Fruit fly (Drosophila melanogaster) whole organism, prepupa: Measurements from ENCODE around the gene Bka.

Experiments
- CG10669 ChIP-seq: fragments of 200-800 bp; sonication (Bioruptor generic); optimal IDR thresholded peaks from 3 replicates; lab custom pipeline; 2018; ENCODE audit warnings: missing biosample characterization, mild to moderate bottlenecking, missing genetic modification characterization, moderate library complexity
- CG11902 ChIP-seq: fragments of 200-800 bp; sonication (Bioruptor generic); optimal IDR thresholded peaks from 3 replicates; lab custom pipeline; 2016; ENCODE audit warnings: missing biosample characterization, missing genetic modification characterization
- CG1621 ChIP-seq: fragments of 200-800 bp; sonication (Bioruptor generic); optimal IDR thresholded peaks from 3 replicates; lab custom pipeline; 2018; ENCODE audit warnings: missing biosample characterization, mild to moderate bottlenecking, missing genetic modification characterization
- CG3032 ChIP-seq: fragments of 200-800 bp; optimal IDR thresholded peaks from 2 replicates; lab custom pipeline; 2019; ENCODE audit warnings: missing biosample characterization, mild to moderate bottlenecking, missing genetic modification characterization, moderate library complexity
- CG31627 ChIP-seq: fragments of 200-800 bp; sonication (Bioruptor generic); optimal IDR thresholded peaks from 3 replicates; lab custom pipeline; 2016; ENCODE audit warnings: missing biosample characterization, missing genetic modification characterization
- CG32006 ChIP-seq: fragments of 200-800 bp; sonication (Bioruptor generic); optimal IDR thresholded peaks from 3 replicates; lab custom pipeline; 2017; ENCODE audit warnings: missing biosample characterization, mild to moderate bottlenecking, missing genetic modification characterization
- CG34406 ChIP-seq: fragments of 200-800 bp; sonication (Bioruptor generic); optimal IDR thresholded peaks from 3 replicates; lab custom pipeline; 2016; ENCODE audit warnings: missing biosample characterization, missing genetic modification characterization
- CG3919 ChIP-seq: fragments of 200-800 bp; sonication (Bioruptor generic); optimal IDR thresholded peaks from 3 replicates; lab custom pipeline; 2016; ENCODE audit warnings: missing biosample characterization, missing genetic modification characterization
- CG4318 ChIP-seq: fragments of 200-800 bp; sonication (Bioruptor generic); optimal IDR thresholded peaks from 3 replicates; lab custom pipeline; 2017; ENCODE audit warnings: missing biosample characterization, mild to moderate bottlenecking, missing genetic modification characterization
- CG6276 ChIP-seq: fragments of 200-800 bp; sonication (Bioruptor generic); optimal IDR thresholded peaks from 2 replicates; lab custom pipeline; 2017; ENCODE audit warnings: missing biosample characterization, mild to moderate bottlenecking, missing genetic modification characterization
- CG6792 ChIP-seq: fragments of 200-800 bp; sonication (Bioruptor generic); optimal IDR thresholded peaks from 3 replicates; lab custom pipeline; 2016; ENCODE audit warnings: missing biosample characterization, missing genetic modification characterization
- CG6808 ChIP-seq: fragments of 200-800 bp; sonication (Bioruptor generic); optimal IDR thresholded peaks from 3 replicates; lab custom pipeline; 2017; ENCODE audit warnings: missing biosample characterization, missing genetic modification characterization, mild to moderate bottlenecking, moderate library complexity, missing genetic modification reagents
- CG6854 ChIP-seq: fragments of 200-800 bp; sonication (Bioruptor generic); optimal IDR thresholded peaks from 2 replicates; lab custom pipeline; 2017; ENCODE audit warnings: missing biosample characterization, mild to moderate bottlenecking, missing genetic modification characterization
- CG8319 ChIP-seq: fragments of 200-800 bp; sonication (Bioruptor generic); optimal IDR thresholded peaks from 3 replicates; lab custom pipeline; 2016; ENCODE audit warnings: missing biosample characterization, missing genetic modification characterization
- CG8632 ChIP-seq: fragments of 200-800 bp; sonication (Bioruptor generic); optimal IDR thresholded peaks from 3 replicates; lab custom pipeline; 2016; ENCODE audit warnings: missing biosample characterization, missing genetic modification characterization
- CG9139 ChIP-seq: fragments of 200-800 bp; sonication (Bioruptor generic); optimal IDR thresholded peaks from 3 replicates; lab custom pipeline; 2017; ENCODE audit warnings: missing biosample characterization, mild to moderate bottlenecking, missing genetic modification characterization
- Eip75B ChIP-seq: fragments of 200-800 bp; sonication (Bioruptor generic); optimal IDR thresholded peaks from 3 replicates; lab custom pipeline; 2016; ENCODE audit warnings: missing biosample characterization, missing genetic modification characterization
- Eip78C ChIP-seq: fragments of 200-800 bp; sonication (Bioruptor generic); peaks from one replicate; lab custom pipeline; 2016; ENCODE audit warnings: missing biosample characterization, missing genetic modification characterization
- Eip93F ChIP-seq: fragments of 200-800 bp; sonication (Bioruptor generic); optimal IDR thresholded peaks from 2 replicates; lab custom pipeline; 2016; ENCODE audit warnings: missing biosample characterization, mild to moderate bottlenecking, missing genetic modification characterization
- Ets21C ChIP-seq: fragments of 200-800 bp; sonication (Bioruptor generic); optimal IDR thresholded peaks from 3 replicates; lab custom pipeline; 2016; ENCODE audit warnings: missing biosample characterization, missing genetic modification characterization
- Gug ChIP-seq: fragments of 200-800 bp; sonication (Bioruptor generic); IDR thresholded peaks from 2 replicates; pipeline ENCODE4 v1.3.6; 2022; ENCODE audit warnings: missing biosample characterization, missing genetic modification characterization
- Hr39 ChIP-seq: fragments of 200-800 bp; sonication (Bioruptor generic); optimal IDR thresholded peaks from 2 replicates; lab custom pipeline; 2016; ENCODE audit warnings: missing biosample characterization, missing genetic modification characterization
- OdsH ChIP-seq: fragments of 200-800 bp; sonication (Bioruptor generic); optimal IDR thresholded peaks from 3 replicates; lab custom pipeline; 2016; ENCODE audit warnings: missing biosample characterization, missing genetic modification characterization
- Smox ChIP-seq: fragments of 200-800 bp; sonication (Bioruptor generic); optimal IDR thresholded peaks from 3 replicates; lab custom pipeline; 2016; ENCODE audit warnings: missing biosample characterization, missing genetic modification characterization
- Sox102F ChIP-seq: fragments of 200-800 bp; sonication (Bioruptor generic); optimal IDR thresholded peaks from 2 replicates; lab custom pipeline; 2016; ENCODE audit warnings: missing biosample characterization, mild to moderate bottlenecking, missing genetic modification characterization
- Sox14 ChIP-seq: fragments of 200-800 bp; sonication (Bioruptor generic); optimal IDR thresholded peaks from 3 replicates; lab custom pipeline; 2016; ENCODE audit warnings: missing biosample characterization, missing genetic modification characterization
- Sox15 ChIP-seq: fragments of 200-800 bp; sonication (Bioruptor generic); optimal IDR thresholded peaks from 3 replicates; lab custom pipeline; 2016; ENCODE audit warnings: missing biosample characterization, missing genetic modification characterization
- acj6 ChIP-seq: fragments of 200-800 bp; sonication (Bioruptor generic); optimal IDR thresholded peaks from 3 replicates; lab custom pipeline; 2016; ENCODE audit warnings: missing biosample characterization, missing genetic modification characterization
- cyc ChIP-seq: fragments of 200-800 bp; sonication (Bioruptor generic); optimal IDR thresholded peaks from 3 replicates; lab custom pipeline; 2016; ENCODE audit warnings: missing biosample characterization, missing genetic modification characterization
- eg ChIP-seq: fragments of 200-800 bp; sonication (Bioruptor generic); IDR thresholded peaks from 3 replicates; pipeline ENCODE4 v1.3.6; 2022; ENCODE audit warnings: missing biosample characterization, missing genetic modification characterization
- esn ChIP-seq: fragments of 200-800 bp; sonication (Bioruptor generic); optimal IDR thresholded peaks from 2 replicates; lab custom pipeline; 2016; ENCODE audit warnings: missing biosample characterization, mild to moderate bottlenecking, missing genetic modification characterization, moderate library complexity
- fd85E ChIP-seq: fragments of 200-800 bp; sonication (Bioruptor generic); optimal IDR thresholded peaks from 3 replicates; lab custom pipeline; 2016; ENCODE audit warnings: missing biosample characterization, missing genetic modification characterization
- fkh ChIP-seq: fragments of 200-800 bp; sonication (Bioruptor generic); optimal IDR thresholded peaks from 3 replicates; lab custom pipeline; 2017; ENCODE audit warnings: missing biosample characterization, mild to moderate bottlenecking, missing genetic modification characterization, moderate library complexity
- spab ChIP-seq: fragments of 200-800 bp; sonication (Bioruptor generic); optimal IDR thresholded peaks from 2 replicates; lab custom pipeline; 2017; ENCODE audit warnings: missing biosample characterization, mild to moderate bottlenecking, missing genetic modification characterization, missing genetic modification reagents
- ss ChIP-seq, 2 experiments: fragments of 200-800 bp; sonication (Bioruptor generic); optimal IDR thresholded peaks; 2 replicates in 1 of 2; 3 replicates in 1 of 2; lab custom pipeline; 2017 to 2018; ENCODE audit warnings: mild to moderate bottlenecking in 2 of 2, missing biosample characterization in 2 of 2, missing genetic modification characterization in 2 of 2, moderate library complexity in 1 of 2
- svp ChIP-seq: fragments of 200-800 bp; sonication (Bioruptor generic); peaks from one replicate; lab custom pipeline; 2016; ENCODE audit warnings: missing biosample characterization, missing genetic modification characterization
- topi ChIP-seq: fragments of 200-800 bp; sonication (Bioruptor generic); optimal IDR thresholded peaks from 3 replicates; lab custom pipeline; 2016; ENCODE audit warnings: missing biosample characterization, missing genetic modification characterization
- vri ChIP-seq: fragments of 200-800 bp; sonication (Bioruptor generic); optimal IDR thresholded peaks from 3 replicates; lab custom pipeline; 2016; ENCODE audit warnings: missing biosample characterization, mild to moderate bottlenecking, missing genetic modification characterization

Gene Bka

dm6 chr2L:9890576-9890975, 4.5 kb upstream of the Bka start, which contains the start of the genes CG34183 and CG4537:
Gene CG34183 (minus strand): TSS chr2L:9890772.
Gene CG4537 (plus strand): TSS chr2L:9890885.
- TF ChIP-seq fkh (peak; percentile 57), CG8319 (no peak), esn (GFP tag; lab: Kevin White, UChicago) (peak; percentile 27)
- TF ChIP-seq, all 60 proteins: peak for 2

- TF ChIP-seq fkh, result peak; percentile 49
- no peak for TF ChIP-seq Gug (GFP tag; lab: Robert Waterston, UW)
Measured at dm6 chr2L:9893183-9893582, 1.9 kb upstream of the Bka start, which contains the start of gene mtDNA-helicase. Gene mtDNA-helicase (minus strand): TSS chr2L:9893446.

dm6 chr2L:9894193-9894592, 894 bp upstream of the Bka start:
- TF ChIP-seq CG32006 (GFP tag; lab: Kevin White, UChicago) (no peak), Eip93F (no peak), CG9139 (GFP tag; lab: Kevin White, UChicago) (no peak), fd85E (GFP tag; lab: Kevin White, UChicago) (no peak), Sox15 (GFP tag; lab: Kevin White, UChicago) (no peak), topi (no peak), spab (GFP tag; lab: Kevin White, UChicago) (no peak), CG11902 (GFP tag; lab: Kevin White, UChicago) (no peak), CG10669 (GFP tag; lab: Kevin White, UChicago) (no peak), CG4318 (GFP tag; lab: Kevin White, UChicago) (no peak), eg (GFP tag; lab: Robert Waterston, UW) (no peak), CG3919 (GFP tag; lab: Kevin White, UChicago) (no peak), CG34406 (GFP tag; lab: Kevin White, UChicago) (no peak), CG6792 (no peak), Sox14 (no peak), Eip75B (no peak), CG6276 (GFP tag; lab: Kevin White, UChicago) (no peak)

- TF ChIP-seq esn (GFP tag; lab: Kevin White, UChicago) (peak; percentile 71), CG34406 (GFP tag; lab: Kevin White, UChicago) (peak; percentile 36), CG32006 (GFP tag; lab: Kevin White, UChicago) (no peak), Hr39 (peak; percentile 30), Eip75B (peak; percentile 28), topi (peak; percentile 39), acj6 (GFP tag; lab: Kevin White, UChicago) (peak; percentile 31), fkh (peak; percentile 22), CG31627 (GFP tag; lab: Kevin White, UChicago) (peak; percentile 24), cyc (GFP tag; lab: Kevin White, UChicago) (peak; percentile 1), vri (GFP tag; lab: Kevin White, UChicago) (peak; percentile 26), CG6854 (GFP tag; lab: Kevin White, UChicago) (peak; percentile 73), Eip78C (peak; percentile 79), CG9139 (GFP tag; lab: Kevin White, UChicago) (no peak), CG3032 (tag; lab: Kevin White, UChicago) (peak; percentile 1), Sox15 (GFP tag; lab: Kevin White, UChicago) (no peak), ss (GFP tag; optimal IDR thresholded peaks at IDR 0.05; lab: Kevin White, UChicago) (peak; percentile 32 to 39), CG8632 (GFP tag; lab: Kevin White, UChicago) (no peak), Smox (GFP tag; lab: Kevin White, UChicago) (peak; percentile 36), CG4318 (GFP tag; lab: Kevin White, UChicago) (no peak), Ets21C (GFP tag; lab: Kevin White, UChicago) (peak; percentile 26), CG6808 (GFP tag; lab: Kevin White, UChicago) (peak; percentile 45), OdsH (GFP tag; lab: Kevin White, UChicago) (peak; percentile 28), Sox102F (GFP tag; lab: Kevin White, UChicago) (peak; percentile 58), svp (GFP tag; lab: Kevin White, UChicago) (no peak), Sox14 (peak; percentile 70), CG1621 (peak; percentile 28), CG6276 (GFP tag; lab: Kevin White, UChicago) (no peak)
Measured at dm6 chr2L:9897296-9897695, 2.2 kb downstream of the Bka start, which contains the start of gene RpS2. Gene RpS2 (minus strand): TSS chr2L:9897552.
